Worm (Caenorhabditis elegans): Measurements from ENCODE around the gene C33D9.3.
"Not testable (repeated sequence)": the region's sequence is repeated elsewhere in the genome, so short reads cannot be mapped to it uniquely, and the experiment has no call there.

- TF ChIP-seq tbx-2 (tag; optimal IDR thresholded peaks at IDR 0.05); pqm-1 (tag; optimal IDR thresholded peaks at IDR 0.05); nhr-28 (tag; optimal IDR thresholded peaks at IDR 0.05); lin-13 (GFP tag; optimal IDR thresholded peaks at IDR 0.05): not testable (repeated sequence)
Measured at ce11 chrIV:8788048-8788447, 4.7 kb downstream of the C33D9.3 start, which contains the start of gene C33D9.10.
